Comparison of ENCODE assay signal across 1 fruit fly cellular context in genomic region chr2L:16804376-16804934, dm6.
TF ChIP-seq lines count a peak whose summit lies in the region.

CG13272 (plus strand) TSS chr2L:16804884.

TF ChIP-seq in whole organism, prepupa, 60 proteins besides CTCF, POLR2A, EP300 and RAD21 (continued from another document):
- TF ChIP-seq lz (GFP tag; optimal IDR thresholded peaks at IDR 0.05; lab: Kevin White, UChicago) (no peak), fkh (GFP tag; optimal IDR thresholded peaks at IDR 0.05; lab: Kevin White, UChicago) (no peak), esn (GFP tag; optimal IDR thresholded peaks at IDR 0.05; lab: Kevin White, UChicago) (no peak), CG8119 (GFP tag; IDR thresholded peaks at IDR 0.05; lab: Robert Waterston, UW) (peak; percentile 48; the same call in 2 of the 3 replicates), Ets21C (GFP tag; optimal IDR thresholded peaks at IDR 0.05; lab: Kevin White, UChicago) (no peak), ss (GFP tag; optimal IDR thresholded peaks at IDR 0.05; lab: Kevin White, UChicago) (no peak), fd59A (GFP tag; optimal IDR thresholded peaks at IDR 0.05; lab: Kevin White, UChicago) (no peak), Smox (GFP tag; optimal IDR thresholded peaks at IDR 0.05; lab: Kevin White, UChicago) (no peak), CG11762 (GFP tag; optimal IDR thresholded peaks at IDR 0.05; lab: Kevin White, UChicago; ENCODE audit: insufficient read depth) (no peak), fd85E (GFP tag; optimal IDR thresholded peaks at IDR 0.05; lab: Kevin White, UChicago) (no peak), Blimp-1 (GFP tag; optimal IDR thresholded peaks at IDR 0.05; lab: Kevin White, UChicago) (peak; percentile 17), CG7368 (GFP tag; optimal IDR thresholded peaks at IDR 0.05; lab: Kevin White, UChicago) (no peak), CG8319 (GFP tag; optimal IDR thresholded peaks at IDR 0.05; lab: Kevin White, UChicago) (no peak), eg (GFP tag; IDR thresholded peaks at IDR 0.05; lab: Robert Waterston, UW) (no peak), CG15336 (GFP tag; IDR thresholded peaks at IDR 0.05; lab: Robert Waterston, UW) (peak; percentile 68), vri (GFP tag; optimal IDR thresholded peaks at IDR 0.05; lab: Kevin White, UChicago) (no peak), pdm3 (GFP tag; optimal IDR thresholded peaks at IDR 0.05; lab: Kevin White, UChicago) (peak; percentile 26), Hr4 (GFP tag; optimal IDR thresholded peaks at IDR 0.05; lab: Kevin White, UChicago) (peak; percentile 67)
